Worm (Caenorhabditis elegans): Measurements from ENCODE around the gene cnd-1.

ce11 chrIII:5241854-5242253 lies 2.6 kb downstream of the cnd-1 start:
- TF ChIP-seq sox-4 (tag; optimal IDR thresholded peaks at IDR 0.05), result no peak
- TF ChIP-seq rnt-1 (tag; optimal IDR thresholded peaks at IDR 0.05), result no peak
- TF ChIP-seq T23F11.4 (GFP tag; optimal IDR thresholded peaks at IDR 0.05), result no peak
- no peak for TF ChIP-seq ceh-34 (tag; optimal IDR thresholded peaks at IDR 0.05)
- TF ChIP-seq ceh-9 (tag; optimal IDR thresholded peaks at IDR 0.05), result no peak

All from whole organism, late embryonic.